Fruit fly (Drosophila melanogaster) whole organism, embryonic: Measurements from ENCODE around the gene CG34417.

ENCODE experiments used
- Abd-B ChIP-seq: fragments of 200-800 bp; sonication (Bioruptor generic); optimal IDR thresholded peaks from 2 replicates; lab custom pipeline; 2018; ENCODE audit warnings: missing biosample characterization, mild to moderate bottlenecking, missing genetic modification characterization, moderate library complexity
- BtbVII ChIP-seq: fragments of 200-800 bp; sonication (Bioruptor generic); optimal IDR thresholded peaks from 3 replicates; lab custom pipeline; 2017; ENCODE audit warnings: missing biosample characterization, mild to moderate bottlenecking, missing genetic modification characterization
- CG10321 ChIP-seq: fragments of 200-800 bp; sonication (Bioruptor generic); IDR thresholded peaks from 2 replicates; pipeline ENCODE4 v1.3.6; 2022; ENCODE audit warnings: missing biosample characterization, missing genetic modification characterization
- CG10565 ChIP-seq: fragments of 200-800 bp; sonication (Bioruptor generic); optimal IDR thresholded peaks from 3 replicates; lab custom pipeline; 2016; ENCODE audit warnings: missing biosample characterization, mild to moderate bottlenecking, missing genetic modification characterization
- CG11456 ChIP-seq: fragments of 200-800 bp; sonication (Bioruptor generic); IDR thresholded peaks from 3 replicates; pipeline ENCODE4 v1.3.6; 2022; ENCODE audit warnings: missing biosample characterization, missing genetic modification characterization
- CG1233 ChIP-seq: fragments of 200-800 bp; sonication (Bioruptor generic); optimal IDR thresholded peaks from 4 replicates; lab custom pipeline; 2018; ENCODE audit warnings: missing biosample characterization, mild to moderate bottlenecking, missing genetic modification characterization
- CG14050 ChIP-seq: fragments of 200-800 bp; sonication (Bioruptor generic); IDR thresholded peaks from 3 replicates; pipeline ENCODE4 v1.3.6; 2022; ENCODE audit warnings: missing biosample characterization, missing genetic modification characterization
- CG15073 ChIP-seq: fragments of 200-800 bp; sonication (Bioruptor generic); optimal IDR thresholded peaks from 2 replicates; lab custom pipeline; 2016; ENCODE audit warnings: missing biosample characterization, missing genetic modification characterization
- CG1602 ChIP-seq: fragments of 200-800 bp; sonication (Bioruptor generic); optimal IDR thresholded peaks from 3 replicates; lab custom pipeline; 2016; ENCODE audit warnings: missing biosample characterization, missing genetic modification characterization
- CG17802 ChIP-seq: fragments of 200-800 bp; sonication (Bioruptor generic); optimal IDR thresholded peaks from 2 replicates; lab custom pipeline; 2018; ENCODE audit warnings: missing biosample characterization, mild to moderate bottlenecking, missing genetic modification characterization, moderate library complexity
- CG18476 ChIP-seq: fragments of 200-800 bp; sonication (Bioruptor generic); optimal IDR thresholded peaks from 2 replicates; lab custom pipeline; 2016; ENCODE audit warnings: missing biosample characterization, mild to moderate bottlenecking, missing genetic modification characterization
- CG3407 ChIP-seq: fragments of 200-800 bp; sonication (Bioruptor generic); optimal IDR thresholded peaks from 2 replicates; lab custom pipeline; 2018; ENCODE audit warnings: missing biosample characterization, mild to moderate bottlenecking, missing genetic modification characterization
- CG43689 ChIP-seq: fragments of 200-800 bp; sonication (Bioruptor generic); IDR thresholded peaks from 2 replicates; pipeline ENCODE4 v1.3.6; 2022; ENCODE audit warnings: missing biosample characterization, missing genetic modification characterization
- CG5180 ChIP-seq: fragments of 200-800 bp; sonication (Bioruptor generic); optimal IDR thresholded peaks from 3 replicates; lab custom pipeline; 2017; ENCODE audit warnings: missing biosample characterization, missing genetic modification characterization, mild to moderate bottlenecking, moderate library complexity, missing genetic modification reagents
- CG6683 ChIP-seq: fragments of 200-800 bp; sonication (Bioruptor generic); optimal IDR thresholded peaks from 2 replicates; lab custom pipeline; 2017; ENCODE audit warnings: missing biosample characterization, mild to moderate bottlenecking, missing genetic modification characterization, missing genetic modification reagents
- CG6791 ChIP-seq: fragments of 200-800 bp; sonication (Bioruptor generic); IDR thresholded peaks from 3 replicates; pipeline ENCODE4 v1.3.6; 2022; ENCODE audit warnings: missing biosample characterization, missing genetic modification characterization; ENCODE audit not compliant: partially characterized antibody
- CG7928 ChIP-seq: fragments of 200-800 bp; sonication (Bioruptor generic); optimal IDR thresholded peaks from 2 replicates; lab custom pipeline; 2017; ENCODE audit warnings: missing biosample characterization, mild to moderate bottlenecking, missing genetic modification characterization
- CG8290 ChIP-seq, 3 experiments: fragments of 200-800 bp; sonication (Bioruptor generic); optimal IDR thresholded peaks; 2 replicates each; lab custom pipeline; 2016 to 2019; ENCODE audit warnings: missing biosample characterization in 3 of 3, missing genetic modification characterization in 3 of 3, mild to moderate bottlenecking in 2 of 3, moderate library complexity in 1 of 3
- D ChIP-seq, 2 experiments: fragments of 200-800 bp in 1 of 2; fragments of >200 bp in 1 of 2; sonication (Bioruptor generic) in 1 of 2; optimal IDR thresholded peaks; 2 replicates in 1 of 2; 3 replicates in 1 of 2; lab custom pipeline; 2017; ENCODE audit warnings: mild to moderate bottlenecking in 1 of 2, missing biosample characterization in 1 of 2, missing genetic modification characterization in 1 of 2, missing genetic modification reagents in 1 of 2
- Dll ChIP-seq: fragments of 200-800 bp; sonication (Bioruptor generic); IDR thresholded peaks from 4 replicates; pipeline ENCODE4 v1.3.6; 2022; ENCODE audit warnings: missing biosample characterization, missing genetic modification characterization; ENCODE audit not compliant: partially characterized antibody
- Elba2 ChIP-seq: fragments of 200-800 bp; sonication (Bioruptor generic); optimal IDR thresholded peaks from 3 replicates; lab custom pipeline; 2016; ENCODE audit warnings: missing biosample characterization, missing genetic modification characterization
- Ets65A ChIP-seq: fragments of 200-800 bp; sonication (Bioruptor generic); peaks from one replicate; lab custom pipeline; 2016; ENCODE audit warnings: missing biosample characterization, missing genetic modification characterization
- Fer1 ChIP-seq: fragments of 200-800 bp; sonication (Bioruptor generic); optimal IDR thresholded peaks from 2 replicates; lab custom pipeline; 2017; ENCODE audit warnings: missing biosample characterization, mild to moderate bottlenecking, missing genetic modification characterization
- Fer2 ChIP-seq: fragments of 200-800 bp; sonication (Bioruptor generic); optimal IDR thresholded peaks from 2 replicates; lab custom pipeline; 2018; ENCODE audit warnings: missing biosample characterization, mild to moderate bottlenecking, missing genetic modification characterization, moderate library complexity
- HLH4C ChIP-seq: fragments of 200-800 bp; sonication (Bioruptor generic); IDR thresholded peaks from 3 replicates; pipeline ENCODE4 v1.3.6; 2022; ENCODE audit warnings: missing biosample characterization, missing genetic modification characterization; ENCODE audit not compliant: partially characterized antibody
- HLHmδ ChIP-seq: fragments of 200-800 bp; sonication (Bioruptor generic); optimal IDR thresholded peaks from 2 replicates; lab custom pipeline; 2018; ENCODE audit warnings: missing biosample characterization, mild to moderate bottlenecking, missing genetic modification characterization, moderate library complexity
- HmgZ ChIP-seq: fragments of 200-800 bp; sonication (Bioruptor generic); optimal IDR thresholded peaks from 2 replicates; lab custom pipeline; 2018; ENCODE audit warnings: missing biosample characterization, mild to moderate bottlenecking, missing genetic modification characterization
- Hr51 ChIP-seq, 2 experiments: fragments of 200-800 bp; sonication (Bioruptor generic); optimal IDR thresholded peaks; 2 replicates in 1 of 2; 3 replicates in 1 of 2; lab custom pipeline; 2016 to 2018; ENCODE audit warnings: missing biosample characterization in 2 of 2, missing genetic modification characterization in 2 of 2, mild to moderate bottlenecking in 1 of 2, moderate library complexity in 1 of 2
- Hr78 ChIP-seq, 2 experiments: fragments of 200-800 bp in 1 of 2; fragments of >200 bp in 1 of 2; sonication (Bioruptor generic) in 1 of 2; optimal IDR thresholded peaks; 2 replicates each; lab custom pipeline; 2017 to 2019; ENCODE audit warnings: missing biosample characterization in 2 of 2, missing genetic modification characterization in 2 of 2, mild to moderate bottlenecking in 1 of 2, moderate library complexity in 1 of 2
- Opbp ChIP-seq: fragments of 200-800 bp; sonication (Bioruptor generic); IDR thresholded peaks from 3 replicates; pipeline ENCODE4 v1.3.6; 2022; ENCODE audit warnings: missing biosample characterization, missing genetic modification characterization; ENCODE audit not compliant: partially characterized antibody
- Pdp1 ChIP-seq, 2 experiments: fragments of 200-800 bp; sonication (Bioruptor generic); optimal IDR thresholded peaks; 3 replicates each; lab custom pipeline; 2016; ENCODE audit warnings: missing biosample characterization in 2 of 2, missing genetic modification characterization in 2 of 2, mild to moderate bottlenecking in 1 of 2, moderate library complexity in 1 of 2
- Ptx1 ChIP-seq: fragments of 200-800 bp; sonication (Bioruptor generic); IDR thresholded peaks from 2 replicates; pipeline ENCODE4 v1.3.6; 2022; ENCODE audit warnings: missing biosample characterization, missing genetic modification characterization
- Sox100B ChIP-seq: fragments of 200-800 bp; sonication (Bioruptor generic); optimal IDR thresholded peaks from 3 replicates; lab custom pipeline; 2018; ENCODE audit warnings: missing biosample characterization, mild to moderate bottlenecking, missing genetic modification characterization
- Taf1 ChIP-seq: fragments of 200-800 bp; sonication (Bioruptor generic); IDR thresholded peaks from 2 replicates; pipeline ENCODE4 v1.3.6; 2022; ENCODE audit warnings: missing biosample characterization, missing genetic modification characterization
- Xrp1 ChIP-seq: fragments of 200-800 bp; sonication (Bioruptor generic); IDR thresholded peaks from 2 replicates; pipeline ENCODE4 v1.3.6; 2022; ENCODE audit warnings: missing biosample characterization, missing genetic modification characterization
- az2 ChIP-seq: fragments of 200-800 bp; sonication (Bioruptor generic); optimal IDR thresholded peaks from 3 replicates; lab custom pipeline; 2016; ENCODE audit warnings: missing biosample characterization, missing genetic modification characterization
- bowl ChIP-seq: fragments of 200-800 bp; sonication (Bioruptor generic); IDR thresholded peaks from 2 replicates; pipeline ENCODE4 v1.3.6; 2022; ENCODE audit warnings: missing biosample characterization, missing genetic modification characterization
- cato ChIP-seq: fragments of 200-800 bp; sonication (Bioruptor generic); optimal IDR thresholded peaks from 2 replicates; lab custom pipeline; 2016; ENCODE audit warnings: missing biosample characterization, missing genetic modification characterization, borderline replicate concordance
- dimm ChIP-seq: fragments of 200-800 bp; sonication (Bioruptor generic); IDR thresholded peaks from 2 replicates; pipeline ENCODE4 v1.3.6; 2022; ENCODE audit warnings: missing biosample characterization, missing genetic modification characterization
- gcm ChIP-seq: fragments of 200-800 bp; sonication (Bioruptor generic); optimal IDR thresholded peaks from 2 replicates; lab custom pipeline; 2019; ENCODE audit warnings: missing biosample characterization, mild to moderate bottlenecking, missing genetic modification characterization, moderate library complexity
- grau ChIP-seq: fragments of 200-800 bp; optimal IDR thresholded peaks from 3 replicates; lab custom pipeline; 2019; ENCODE audit warnings: missing biosample characterization, mild to moderate bottlenecking, missing genetic modification characterization, moderate library complexity
- gsb ChIP-seq: fragments of 200-800 bp; sonication (Bioruptor generic); IDR thresholded peaks from 2 replicates; pipeline ENCODE4 v1.3.6; 2022; ENCODE audit warnings: missing biosample characterization, missing genetic modification characterization
- her ChIP-seq: fragments of 200-800 bp; sonication (Bioruptor generic); optimal IDR thresholded peaks from 2 replicates; lab custom pipeline; 2016; ENCODE audit warnings: missing biosample characterization, missing genetic modification characterization
- otp ChIP-seq: fragments of 200-800 bp; sonication (Bioruptor generic); IDR thresholded peaks from 3 replicates; pipeline ENCODE4, ENCODE4 v1.3.6; 2022; ENCODE audit warnings: missing biosample characterization, missing genetic modification characterization
- pzg ChIP-seq: fragments of 200-800 bp; sonication (Bioruptor generic); optimal IDR thresholded peaks from 3 replicates; lab custom pipeline; 2018; ENCODE audit warnings: missing biosample characterization, mild to moderate bottlenecking, missing genetic modification characterization, moderate library complexity
- sob ChIP-seq: fragments of 200-800 bp; sonication (Bioruptor generic); IDR thresholded peaks from 2 replicates; pipeline ENCODE4 v1.3.6; 2022; ENCODE audit warnings: missing biosample characterization, missing genetic modification characterization
- ssp ChIP-seq: fragments of 200-800 bp; sonication (Bioruptor generic); IDR thresholded peaks from 2 replicates; pipeline ENCODE4 v1.3.6; 2022; ENCODE audit warnings: missing biosample characterization, missing genetic modification characterization
- tgo ChIP-seq: fragments of 200-800 bp; sonication (Bioruptor generic); IDR thresholded peaks from 3 replicates; pipeline ENCODE4 v1.3.6; 2022; ENCODE audit warnings: missing biosample characterization, missing genetic modification characterization
- toy ChIP-seq: fragments of 200-800 bp; sonication (Bioruptor generic); IDR thresholded peaks from 2 replicates; pipeline ENCODE4 v1.3.6; 2022; ENCODE audit warnings: missing biosample characterization, missing genetic modification characterization
- wor ChIP-seq: fragments of 200-800 bp; sonication (Bioruptor generic); IDR thresholded peaks from 2 replicates; pipeline ENCODE4 v1.3.6; 2022; ENCODE audit warnings: missing biosample characterization, missing genetic modification characterization

CG34417 gene

dm6 chrX:6592093-6592492, 51.5 kb downstream of the CG34417 start (continued):
- TF ChIP-seq Ptx1 (GFP tag; lab: Robert Waterston, UW): no peak
- TF ChIP-seq CG15073 (GFP tag; lab: Kevin White, UChicago): no peak
- no peak for TF ChIP-seq wor (GFP tag; lab: Robert Waterston, UW)
- no peak for TF ChIP-seq otp (GFP tag; lab: Robert Waterston, UW)
- no peak for TF ChIP-seq Pdp1 (GFP tag; optimal IDR thresholded peaks at IDR 0.05; lab: Kevin White, UChicago)
- TF ChIP-seq Taf1: no peak
- TF ChIP-seq CG5180 (GFP tag; lab: Kevin White, UChicago): no peak
- no peak for TF ChIP-seq Fer2 (tag; lab: Kevin White, UChicago)
- TF ChIP-seq CG10321 (GFP tag; lab: Robert Waterston, UW): no peak
- TF ChIP-seq cato (GFP tag; lab: Kevin White, UChicago): no peak
- no peak for TF ChIP-seq her (GFP tag; lab: Kevin White, UChicago)
- no peak for TF ChIP-seq CG43689 (GFP tag; lab: Robert Waterston, UW)
- peak; percentile 42 for TF ChIP-seq HmgZ (tag; lab: Kevin White, UChicago)
- no peak for TF ChIP-seq pzg (GFP tag; lab: Kevin White, UChicago)
- no peak for TF ChIP-seq toy (GFP tag; lab: Robert Waterston, UW)
- no peak for TF ChIP-seq dimm (GFP tag; lab: Robert Waterston, UW)
- TF ChIP-seq HLHmδ: no peak
- no peak for TF ChIP-seq gsb
- no peak for TF ChIP-seq CG8290 (GFP tag; optimal IDR thresholded peaks at IDR 0.05; lab: Kevin White, UChicago)
- TF ChIP-seq CG8290 (tag; optimal IDR thresholded peaks at IDR 0.05; lab: Kevin White, UChicago): peak in 1 of 2 experiments; percentile 64
- no peak for TF ChIP-seq Elba2
- TF ChIP-seq bowl: no peak
- no peak for TF ChIP-seq Opbp (GFP tag; lab: Robert Waterston, UW)
- no peak for TF ChIP-seq Dll (GFP tag; lab: Robert Waterston, UW)
- peak; percentile 14 for TF ChIP-seq Sox100B (GFP tag; lab: Kevin White, UChicago)
- TF ChIP-seq CG18476 (GFP tag; lab: Kevin White, UChicago): no peak
- no peak for TF ChIP-seq D (optimal IDR thresholded peaks at IDR 0.05; lab: Kevin White, UChicago)
- TF ChIP-seq D (GFP tag; optimal IDR thresholded peaks at IDR 0.05; lab: Kevin White, UChicago): no peak
- peak; percentile 44 for TF ChIP-seq Fer1 (GFP tag; lab: Kevin White, UChicago)
- TF ChIP-seq tgo: no peak
- TF ChIP-seq CG11456 (GFP tag; lab: Robert Waterston, UW): no peak
- no peak for TF ChIP-seq HLH4C (GFP tag; lab: Robert Waterston, UW)
- TF ChIP-seq Hr78 (GFP tag; optimal IDR thresholded peaks at IDR 0.05; lab: Kevin White, UChicago): no peak
- peak; percentile 1 for TF ChIP-seq CG6683 (GFP tag; lab: Kevin White, UChicago)
- TF ChIP-seq sob (GFP tag; lab: Robert Waterston, UW): no peak
- TF ChIP-seq Abd-B (GFP tag; lab: Kevin White, UChicago): no peak
- TF ChIP-seq Xrp1 (GFP tag; lab: Robert Waterston, UW): peak; percentile 46
- TF ChIP-seq BtbVII: peak; percentile 39
- no peak for TF ChIP-seq CG6791 (GFP tag; lab: Robert Waterston, UW)
- TF ChIP-seq ssp (GFP tag; lab: Robert Waterston, UW): no peak
- no peak for TF ChIP-seq CG10565
- TF ChIP-seq Hr51 (GFP tag; optimal IDR thresholded peaks at IDR 0.05; lab: Kevin White, UChicago): no peak
- TF ChIP-seq grau: no peak
- no peak for TF ChIP-seq gcm (GFP tag; lab: Kevin White, UChicago)
- no peak for TF ChIP-seq CG17802 (tag; lab: Kevin White, UChicago)
- TF ChIP-seq CG3407 (GFP tag; lab: Kevin White, UChicago): peak; percentile 10
- TF ChIP-seq CG7928 (GFP tag; lab: Kevin White, UChicago): peak; percentile 9
- no peak for TF ChIP-seq CG14050
- TF ChIP-seq Ets65A: no peak
- no peak for TF ChIP-seq CG1602 (GFP tag; lab: Kevin White, UChicago)
- no peak for TF ChIP-seq az2
- no peak for TF ChIP-seq CG1233 (GFP tag; lab: Kevin White, UChicago)
